Fruit fly (Drosophila melanogaster) whole organism, embryonic: ENCODE results near the gene Etl1.

Source experiments
- Atf3 ChIP-seq: fragments of 200-800 bp; sonication (Bioruptor generic); optimal IDR thresholded peaks from 3 replicates; lab custom pipeline; 2016; ENCODE audit warnings: missing biosample characterization, missing genetic modification characterization
- Bgb ChIP-seq: fragments of 200-800 bp; sonication (Bioruptor generic); IDR thresholded peaks from 2 replicates; pipeline ENCODE4 v1.3.6; 2022; ENCODE audit warnings: missing biosample characterization, missing genetic modification characterization; ENCODE audit not compliant: partially characterized antibody
- Blimp-1 ChIP-seq: fragments of 200-800 bp; sonication (Bioruptor generic); optimal IDR thresholded peaks from 3 replicates; lab custom pipeline; 2018; ENCODE audit warnings: missing biosample characterization, missing genetic modification characterization, mild to moderate bottlenecking, moderate library complexity, missing genetic modification reagents
- CG10209 ChIP-seq: fragments of 200-800 bp; sonication (Bioruptor generic); optimal IDR thresholded peaks from 3 replicates; lab custom pipeline; 2017; ENCODE audit warnings: missing biosample characterization, mild to moderate bottlenecking, missing genetic modification characterization, missing genetic modification reagents
- CG10979 ChIP-seq: fragments of 200-800 bp; sonication (Bioruptor generic); optimal IDR thresholded peaks from 2 replicates; lab custom pipeline; 2018; ENCODE audit warnings: missing biosample characterization, mild to moderate bottlenecking, missing genetic modification characterization, moderate library complexity
- CG12391 ChIP-seq: fragments of 200-800 bp; sonication (Bioruptor generic); optimal IDR thresholded peaks from 3 replicates; lab custom pipeline; 2018; ENCODE audit warnings: missing biosample characterization, mild to moderate bottlenecking, missing genetic modification characterization, moderate library complexity
- CG12659 ChIP-seq: fragments of 200-800 bp; sonication (Bioruptor generic); optimal IDR thresholded peaks from 3 replicates; lab custom pipeline; 2017; ENCODE audit warnings: mild to moderate bottlenecking, missing biosample characterization, missing genetic modification reagents, missing genetic modification characterization
- CG12744 ChIP-seq: fragments of 200-800 bp; sonication (Bioruptor generic); optimal IDR thresholded peaks from 2 replicates; lab custom pipeline; 2016; ENCODE audit warnings: missing biosample characterization, missing genetic modification characterization
- CG13287 ChIP-seq: fragments of 200-800 bp; sonication (Bioruptor generic); IDR thresholded peaks from 2 replicates; pipeline ENCODE4 v1.3.6; 2022; ENCODE audit warnings: missing biosample characterization, missing genetic modification characterization; ENCODE audit not compliant: partially characterized antibody
- CG15011 ChIP-seq: fragments of 200-800 bp; sonication (Bioruptor generic); optimal IDR thresholded peaks from 3 replicates; lab custom pipeline; 2018; ENCODE audit warnings: missing biosample characterization, mild to moderate bottlenecking, missing genetic modification characterization
- CG15514 ChIP-seq: fragments of 200-800 bp; sonication (Bioruptor generic); optimal IDR thresholded peaks from 3 replicates; lab custom pipeline; 2017; ENCODE audit warnings: missing biosample characterization, missing genetic modification characterization, mild to moderate bottlenecking, moderate library complexity, missing genetic modification reagents
- CG16813 ChIP-seq: fragments of 200-800 bp; sonication (Bioruptor generic); IDR thresholded peaks from 3 replicates; pipeline ENCODE4 v1.3.6; 2022; ENCODE audit warnings: missing biosample characterization, missing genetic modification characterization; ENCODE audit not compliant: partially characterized antibody
- CG18262 ChIP-seq: fragments of 200-800 bp; optimal IDR thresholded peaks from 3 replicates; lab custom pipeline; 2019; ENCODE audit warnings: missing biosample characterization, mild to moderate bottlenecking, missing genetic modification characterization, moderate library complexity
- CG2129 ChIP-seq: fragments of 200-800 bp; sonication (Bioruptor generic); IDR thresholded peaks from 2 replicates; pipeline ENCODE4 v1.3.6; 2022; ENCODE audit warnings: missing biosample characterization, missing genetic modification characterization; ENCODE audit not compliant: partially characterized antibody
- CG30020 ChIP-seq: fragments of 200-800 bp; optimal IDR thresholded peaks from 2 replicates; lab custom pipeline; 2019; ENCODE audit warnings: missing biosample characterization, mild to moderate bottlenecking, missing genetic modification characterization, moderate library complexity
- CG34376 ChIP-seq: fragments of 200-800 bp; sonication (Bioruptor generic); optimal IDR thresholded peaks from 2 replicates; lab custom pipeline; 2018; ENCODE audit warnings: missing biosample characterization, mild to moderate bottlenecking, missing genetic modification characterization
- CG6683 ChIP-seq: fragments of 200-800 bp; sonication (Bioruptor generic); optimal IDR thresholded peaks from 2 replicates; lab custom pipeline; 2017; ENCODE audit warnings: missing biosample characterization, mild to moderate bottlenecking, missing genetic modification characterization, missing genetic modification reagents
- CG8290 ChIP-seq, 3 experiments: fragments of 200-800 bp; sonication (Bioruptor generic); optimal IDR thresholded peaks; 2 replicates each; lab custom pipeline; 2016 to 2019; ENCODE audit warnings: missing biosample characterization in 3 of 3, missing genetic modification characterization in 3 of 3, mild to moderate bottlenecking in 2 of 3, moderate library complexity in 1 of 3
- CG9932 ChIP-seq: fragments of 200-800 bp; sonication (Bioruptor generic); IDR thresholded peaks from 2 replicates; pipeline ENCODE4 v1.3.6; 2022; ENCODE audit warnings: missing biosample characterization, missing genetic modification characterization
- E2f1 ChIP-seq: fragments of 200-800 bp; sonication (Bioruptor generic); IDR thresholded peaks from 2 replicates; pipeline ENCODE4 v1.3.6; 2022; ENCODE audit warnings: missing biosample characterization, missing genetic modification characterization
- GATAe ChIP-seq: fragments of 200-800 bp; sonication (Bioruptor generic); conservative IDR thresholded peaks from 2 replicates; pipeline ENCODE4 v1.3.6; 2022; ENCODE audit warnings: missing biosample characterization, missing genetic modification characterization
- Gug ChIP-seq: fragments of 200-800 bp; sonication (Bioruptor generic); IDR thresholded peaks from 4 replicates; pipeline ENCODE4 v1.3.6; 2022; ENCODE audit warnings: missing biosample characterization, missing genetic modification characterization
- Hand ChIP-seq: fragments of 200-800 bp; sonication (Bioruptor generic); optimal IDR thresholded peaks from 2 replicates; lab custom pipeline; 2017; ENCODE audit warnings: mild to moderate bottlenecking, missing biosample characterization, missing genetic modification reagents, missing genetic modification characterization
- Hey ChIP-seq: fragments of 200-800 bp; sonication (Bioruptor generic); optimal IDR thresholded peaks from 3 replicates; lab custom pipeline; 2018; ENCODE audit warnings: missing biosample characterization, mild to moderate bottlenecking, missing genetic modification characterization
- Hmx ChIP-seq: fragments of 200-800 bp; sonication (Bioruptor generic); optimal IDR thresholded peaks from 2 replicates; lab custom pipeline; 2016; ENCODE audit warnings: missing biosample characterization, missing genetic modification characterization
- NfI ChIP-seq: fragments of 200-800 bp; sonication (Bioruptor generic); optimal IDR thresholded peaks from 3 replicates; lab custom pipeline; 2018; ENCODE audit warnings: missing biosample characterization, mild to moderate bottlenecking, missing genetic modification characterization, moderate library complexity
- Ptx1 ChIP-seq: fragments of 200-800 bp; sonication (Bioruptor generic); IDR thresholded peaks from 2 replicates; pipeline ENCODE4 v1.3.6; 2022; ENCODE audit warnings: missing biosample characterization, missing genetic modification characterization
- Rx ChIP-seq: fragments of 200-800 bp; sonication (Bioruptor generic); IDR thresholded peaks from 2 replicates; pipeline ENCODE4 v1.3.6; 2022; ENCODE audit warnings: missing biosample characterization, missing genetic modification characterization
- Side ChIP-seq: fragments of 200-800 bp; sonication (Bioruptor generic); optimal IDR thresholded peaks from 2 replicates; lab custom pipeline; 2016; ENCODE audit warnings: missing biosample characterization, missing genetic modification characterization
- Stat92E ChIP-seq, 3 experiments: fragments of >200 bp in 2 of 3; fragments of 200-800 bp in 1 of 3; sonication (Bioruptor generic) in 1 of 3; optimal IDR thresholded peaks; 2 replicates each; lab custom pipeline; 2017 to 2019; ENCODE audit warnings: missing biosample characterization in 3 of 3, missing genetic modification characterization in 3 of 3, mild to moderate bottlenecking in 1 of 3, moderate library complexity in 1 of 3
- crol ChIP-seq: fragments of 200-800 bp; sonication (Bioruptor generic); IDR thresholded peaks from 2 replicates; pipeline ENCODE4 v1.3.6; 2022; ENCODE audit warnings: missing biosample characterization, missing genetic modification characterization
- danr ChIP-seq: fragments of 200-800 bp; sonication (Bioruptor generic); IDR thresholded peaks from 2 replicates; pipeline ENCODE4 v1.3.6; 2022; ENCODE audit warnings: missing biosample characterization, missing genetic modification characterization
- gce ChIP-seq: fragments of 200-800 bp; sonication (Bioruptor generic); IDR thresholded peaks from 3 replicates; pipeline ENCODE4 v1.3.6; 2022; ENCODE audit warnings: missing biosample characterization, missing genetic modification characterization
- gcm ChIP-seq: fragments of 200-800 bp; sonication (Bioruptor generic); optimal IDR thresholded peaks from 2 replicates; lab custom pipeline; 2019; ENCODE audit warnings: missing biosample characterization, mild to moderate bottlenecking, missing genetic modification characterization, moderate library complexity
- grn ChIP-seq: fragments of 200-800 bp; sonication (Bioruptor generic); optimal IDR thresholded peaks from 3 replicates; lab custom pipeline; 2017; ENCODE audit warnings: missing biosample characterization, missing genetic modification characterization
- her ChIP-seq: fragments of 200-800 bp; sonication (Bioruptor generic); optimal IDR thresholded peaks from 2 replicates; lab custom pipeline; 2016; ENCODE audit warnings: missing biosample characterization, missing genetic modification characterization
- jigr1 ChIP-seq: fragments of 200-800 bp; sonication (Bioruptor generic); IDR thresholded peaks from 3 replicates; pipeline ENCODE4 v1.3.6; 2022; ENCODE audit warnings: missing biosample characterization, missing genetic modification characterization
- jumu ChIP-seq: fragments of 200-800 bp; sonication (Bioruptor generic); optimal IDR thresholded peaks from 3 replicates; lab custom pipeline; 2016; ENCODE audit warnings: missing biosample characterization, missing genetic modification characterization
- pfk ChIP-seq: fragments of 200-800 bp; sonication (Bioruptor generic); optimal IDR thresholded peaks from 2 replicates; lab custom pipeline; 2018; ENCODE audit warnings: missing biosample characterization, mild to moderate bottlenecking, missing genetic modification characterization, moderate library complexity
- prd ChIP-seq, 3 experiments: fragments of >200 bp in 2 of 3; fragments of 200-800 bp in 1 of 3; sonication (Bioruptor generic) in 1 of 3; optimal IDR thresholded peaks in 2 of 3; IDR thresholded peaks in 1 of 3; 2 replicates in 2 of 3; 3 replicates in 1 of 3; pipeline versions ENCODE4 v1.3.6 to Lab custom; 2017 to 2022; ENCODE audit warnings: missing biosample characterization in 1 of 3, missing genetic modification characterization in 1 of 3
- pum ChIP-seq: fragments of 200-800 bp; sonication (Bioruptor generic); optimal IDR thresholded peaks from 2 replicates; lab custom pipeline; 2016; ENCODE audit warnings: missing biosample characterization, missing genetic modification characterization
- run ChIP-seq: fragments of 200-800 bp; sonication (Bioruptor generic); optimal IDR thresholded peaks from 3 replicates; lab custom pipeline; 2018; ENCODE audit warnings: missing biosample characterization, mild to moderate bottlenecking, missing genetic modification characterization
- shn ChIP-seq: fragments of 200-800 bp; sonication (Bioruptor generic); optimal IDR thresholded peaks from 3 replicates; lab custom pipeline; 2016; ENCODE audit warnings: missing biosample characterization, missing genetic modification characterization
- sob ChIP-seq: fragments of 200-800 bp; sonication (Bioruptor generic); IDR thresholded peaks from 2 replicates; pipeline ENCODE4 v1.3.6; 2022; ENCODE audit warnings: missing biosample characterization, missing genetic modification characterization
- tgo ChIP-seq: fragments of 200-800 bp; sonication (Bioruptor generic); IDR thresholded peaks from 3 replicates; pipeline ENCODE4 v1.3.6; 2022; ENCODE audit warnings: missing biosample characterization, missing genetic modification characterization
- trem ChIP-seq: fragments of 200-800 bp; optimal IDR thresholded peaks from 3 replicates; lab custom pipeline; 2019; ENCODE audit warnings: missing biosample characterization, mild to moderate bottlenecking, missing genetic modification characterization, moderate library complexity

Etl1 gene

dm6 chr2L:9915011-9915850, 2.8 kb upstream of the Etl1 start, which contains the start of gene yip2 (continued):
- TF ChIP-seq jigr1: no peak
- peak; percentile 56 for TF ChIP-seq jumu (GFP tag; lab: Kevin White, UChicago)
- TF ChIP-seq CG15011: no peak
- TF ChIP-seq pum (GFP tag; lab: Kevin White, UChicago): no peak
- peak; percentile 66 for TF ChIP-seq crol
- peak; percentile 75 for TF ChIP-seq her (GFP tag; lab: Kevin White, UChicago)
- TF ChIP-seq CG13287 (GFP tag; lab: Robert Waterston, UW): peak; percentile 66
- TF ChIP-seq grn (GFP tag; lab: Kevin White, UChicago): peak; percentile 78
- 0 out of 2 replicates have a peak, but pooled peaks have one; percentile 11 for TF ChIP-seq Bgb (GFP tag; lab: Robert Waterston, UW)
- TF ChIP-seq CG34376 (GFP tag; lab: Kevin White, UChicago): peak; percentile 96
- peak; percentile 70 for TF ChIP-seq CG12659 (GFP tag; lab: Kevin White, UChicago)
- TF ChIP-seq CG2129 (GFP tag; lab: Robert Waterston, UW): no peak
- TF ChIP-seq shn (GFP tag; lab: Kevin White, UChicago): peak; percentile 60
- TF ChIP-seq CG12391 (tag; lab: Kevin White, UChicago): peak; percentile 75
- peak; percentile 17; the same call in 1 of the 2 replicates for TF ChIP-seq E2f1 (GFP tag; lab: Robert Waterston, UW)
- TF ChIP-seq Hmx (GFP tag; lab: Kevin White, UChicago): peak; percentile 26
- TF ChIP-seq pfk (GFP tag; lab: Kevin White, UChicago): peak; percentile 36
- no peak for TF ChIP-seq danr (GFP tag; lab: Robert Waterston, UW)
- TF ChIP-seq CG9932: peak; percentile 71
- no peak for TF ChIP-seq CG16813 (GFP tag; lab: Robert Waterston, UW)
- peak; percentile 34 for TF ChIP-seq CG10979 (tag; lab: Kevin White, UChicago)
- TF ChIP-seq Atf3 (GFP tag; lab: Kevin White, UChicago): peak; percentile 45
- peak; percentile 28; the same call in 1 of the 4 replicates for TF ChIP-seq Gug (GFP tag; lab: Robert Waterston, UW)
- peak; percentile 52; the same call in 1 of the 2 replicates for TF ChIP-seq Ptx1 (GFP tag; lab: Robert Waterston, UW)
- TF ChIP-seq run: peak; percentile 21
- no peak for TF ChIP-seq CG30020 (tag; lab: Kevin White, UChicago)
- TF ChIP-seq GATAe (GFP tag; lab: Robert Waterston, UW): no peak
- peak; percentile 75 for TF ChIP-seq tgo (GFP tag; lab: Robert Waterston, UW)
- TF ChIP-seq Hey (tag; lab: Kevin White, UChicago): no peak
- no peak for TF ChIP-seq Rx (GFP tag; lab: Robert Waterston, UW)
- peak; percentile 30 for TF ChIP-seq Side (GFP tag; lab: Kevin White, UChicago)
- peak; percentile 64; the same call in 1 of the 3 replicates for TF ChIP-seq gce (GFP tag; lab: Robert Waterston, UW)
- TF ChIP-seq CG12744 (GFP tag; lab: Kevin White, UChicago): peak; percentile 7
- no peak for TF ChIP-seq Stat92E (GFP tag; optimal IDR thresholded peaks at IDR 0.05; lab: Kevin White, UChicago)
- no peak for TF ChIP-seq prd (optimal IDR thresholded peaks at IDR 0.05; lab: Kevin White, UChicago)
- TF ChIP-seq prd (GFP tag; IDR thresholded peaks at IDR 0.05; lab: Robert Waterston, UW): peak; percentile 65
- TF ChIP-seq sob (GFP tag; lab: Robert Waterston, UW): peak; percentile 72; the same call in 1 of the 2 replicates
- TF ChIP-seq CG15514 (GFP tag; lab: Kevin White, UChicago): peak; percentile 63
- peak; percentile 58 for TF ChIP-seq NfI (GFP tag; lab: Kevin White, UChicago)
- TF ChIP-seq CG18262 (tag; lab: Kevin White, UChicago): peak; percentile 50
- peak; percentile 36 for TF ChIP-seq CG6683 (GFP tag; lab: Kevin White, UChicago)
- peak; percentile 57 for TF ChIP-seq gcm (GFP tag; lab: Kevin White, UChicago)
- peak; percentile 54 for TF ChIP-seq Hand
- no peak for TF ChIP-seq CG8290 (GFP tag; optimal IDR thresholded peaks at IDR 0.05; lab: Kevin White, UChicago)
- TF ChIP-seq CG8290 (tag; optimal IDR thresholded peaks at IDR 0.05; lab: Kevin White, UChicago): peak in 1 of 2 experiments; percentile 86
- no peak for TF ChIP-seq trem (tag; lab: Kevin White, UChicago)
- TF ChIP-seq CG10209 (GFP tag; lab: Kevin White, UChicago): peak; percentile 51
- peak; percentile 42 for TF ChIP-seq Blimp-1 (GFP tag; lab: Kevin White, UChicago)
